Worm (Caenorhabditis elegans): ENCODE data around the gene ddx-46.

ce11 chrIV:1277067-1277466 lies 32.4 kb downstream of the ddx-46 start:
- TF ChIP-seq flt-1 (GFP tag; IDR thresholded peaks at IDR 0.05) (no peak), hmbx-1 (tag; optimal IDR thresholded peaks at IDR 0.05) (no peak), ets-7 (tag; optimal IDR thresholded peaks at IDR 0.05) (no peak), ama-1 (optimal IDR thresholded peaks at IDR 0.05) (no peak), pes-1 (GFP tag; IDR thresholded peaks at IDR 0.05) (no peak), hnd-1 (tag; optimal IDR thresholded peaks at IDR 0.05) (no peak), hmg-4 (GFP tag; optimal IDR thresholded peaks at IDR 0.05) (no peak), tbx-37 (GFP tag; conservative IDR thresholded peaks at IDR 0.05) (no peak), tbx-11 (GFP tag; IDR thresholded peaks at IDR 0.05) (no peak), tra-4 (tag; optimal IDR thresholded peaks at IDR 0.05) (no peak)

Data from whole organism, early embryonic.